Worm (Caenorhabditis elegans) whole organism, L2 larva: ENCODE results near the gene E02H9.3.

ENCODE experiments used
- C34F6.9 ChIP-seq: fragments of 150-350 bp; optimal IDR thresholded peaks from 2 replicates; lab custom pipeline; 2014; ENCODE audit warnings: missing biosample characterization, missing genetic modification characterization
- F13H6.1 ChIP-seq: sonication (generic microtip); optimal IDR thresholded peaks from 2 replicates; lab custom pipeline; 2016; ENCODE audit warnings: missing genetic modification characterization, missing compliant biosample characterization
- R02D3.7 ChIP-seq: fragments of 150-350 bp; optimal IDR thresholded peaks from 2 replicates; lab custom pipeline; 2014; ENCODE audit warnings: missing biosample characterization, missing genetic modification characterization
- Y55F3AM.14 ChIP-seq: fragments of 200-800 bp; sonication (Bioruptor generic); optimal IDR thresholded peaks from 2 replicates; lab custom pipeline; 2018; ENCODE audit warnings: mild to moderate bottlenecking, missing genetic modification characterization, missing compliant biosample characterization
- ZK546.5 ChIP-seq: sonication (generic microtip); optimal IDR thresholded peaks from 2 replicates; lab custom pipeline; 2017; ENCODE audit warnings: missing biosample characterization, missing genetic modification characterization
- alr-1 ChIP-seq: fragments of 150-350 bp; optimal IDR thresholded peaks from 2 replicates; lab custom pipeline; 2014; ENCODE audit warnings: missing biosample characterization, missing genetic modification characterization
- aly-2 ChIP-seq: fragments of 150-350 bp; optimal IDR thresholded peaks from 2 replicates; lab custom pipeline; 2014; ENCODE audit warnings: missing biosample characterization, missing genetic modification characterization
- ama-1 ChIP-seq: fragments of 150-350 bp; optimal IDR thresholded peaks from 2 replicates; lab custom pipeline; 2018; ENCODE audit warnings: inconsistent platforms
- blmp-1 ChIP-seq: sonication (generic microtip); optimal IDR thresholded peaks from 2 replicates; lab custom pipeline; 2017; ENCODE audit warnings: missing genetic modification characterization, mild to moderate bottlenecking, missing compliant biosample characterization, antibody characterized with exemption, moderate library complexity; ENCODE audit not compliant: insufficient read depth
- ceh-16 ChIP-seq: fragments of 150-350 bp; optimal IDR thresholded peaks from 2 replicates; lab custom pipeline; 2014; ENCODE audit warnings: missing biosample characterization, missing genetic modification characterization
- ceh-82 ChIP-seq: fragments of 150-350 bp; optimal IDR thresholded peaks from 2 replicates; lab custom pipeline; 2014; ENCODE audit warnings: missing biosample characterization, missing genetic modification characterization
- crh-2 ChIP-seq: sonication (generic microtip); optimal IDR thresholded peaks from 2 replicates; lab custom pipeline; 2017; ENCODE audit warnings: missing biosample characterization, missing genetic modification characterization
- dmd-4 ChIP-seq: sonication (generic microtip); optimal IDR thresholded peaks from 2 replicates; lab custom pipeline; 2017; ENCODE audit warnings: missing biosample characterization, missing genetic modification characterization
- egl-27 ChIP-seq: sonication (generic microtip); optimal IDR thresholded peaks from 3 replicates; lab custom pipeline; 2017; ENCODE audit warnings: missing biosample characterization, missing genetic modification reagents, missing genetic modification characterization
- elt-1 ChIP-seq: fragments of 150-350 bp; optimal IDR thresholded peaks from 2 replicates; lab custom pipeline; 2014; ENCODE audit warnings: missing biosample characterization, missing genetic modification characterization
- elt-3 ChIP-seq: sonication (generic microtip); optimal IDR thresholded peaks from 2 replicates; lab custom pipeline; 2017; ENCODE audit warnings: missing biosample characterization, missing genetic modification characterization
- fos-1 ChIP-seq: fragments of 150-350 bp; optimal IDR thresholded peaks from 2 replicates; lab custom pipeline; 2014; ENCODE audit warnings: missing biosample characterization, missing genetic modification characterization
- gmeb-1 ChIP-seq: fragments of 150-350 bp; optimal IDR thresholded peaks from 2 replicates; lab custom pipeline; 2014; ENCODE audit warnings: missing biosample characterization, missing genetic modification characterization
- lin-11 ChIP-seq: fragments of 150-350 bp; sonication (generic microtip); optimal IDR thresholded peaks from 2 replicates; lab custom pipeline; 2014; ENCODE audit warnings: missing biosample characterization, missing genetic modification characterization, inconsistent platforms, mixed read lengths
- lin-13 ChIP-seq: fragments of 150-350 bp; optimal IDR thresholded peaks from 2 replicates; lab custom pipeline; 2014; ENCODE audit warnings: missing biosample characterization, missing genetic modification reagents, missing genetic modification characterization
- lin-39 ChIP-seq: fragments of 150-350 bp; optimal IDR thresholded peaks from 2 replicates; lab custom pipeline; 2014; ENCODE audit warnings: missing biosample characterization, missing genetic modification reagents, missing genetic modification characterization
- lsy-2 ChIP-seq, 2 experiments: fragments of 150-350 bp in 1 of 2; sonication (generic microtip) in 1 of 2; optimal IDR thresholded peaks; 2 replicates each; lab custom pipeline; 2014 to 2017; ENCODE audit warnings: missing biosample characterization in 2 of 2, missing genetic modification characterization in 2 of 2
- mab-5 ChIP-seq: fragments of 150-350 bp; optimal IDR thresholded peaks from 2 replicates; lab custom pipeline; 2014; ENCODE audit warnings: missing biosample characterization, missing genetic modification characterization
- mbf-1 ChIP-seq: sonication (generic microtip); optimal IDR thresholded peaks from 2 replicates; lab custom pipeline; 2017; ENCODE audit warnings: missing biosample characterization, missing genetic modification characterization
- mdl-1 ChIP-seq, 2 experiments: fragments of 150-350 bp in 1 of 2; sonication (generic microtip) in 1 of 2; optimal IDR thresholded peaks; 2 replicates each; lab custom pipeline; 2017; ENCODE audit warnings: missing biosample characterization in 2 of 2, missing genetic modification characterization in 2 of 2
- nhr-10 ChIP-seq: sonication (generic microtip); optimal IDR thresholded peaks from 2 replicates; lab custom pipeline; 2017; ENCODE audit warnings: missing biosample characterization, missing genetic modification characterization
- nhr-11 ChIP-seq: fragments of 150-350 bp; optimal IDR thresholded peaks from 2 replicates; lab custom pipeline; 2014; ENCODE audit warnings: missing biosample characterization, missing genetic modification characterization
- nhr-12 ChIP-seq: fragments of 150-350 bp; optimal IDR thresholded peaks from 2 replicates; lab custom pipeline; 2014; ENCODE audit warnings: missing biosample characterization, missing genetic modification characterization
- nhr-129 ChIP-seq: fragments of 150-350 bp; optimal IDR thresholded peaks from 2 replicates; lab custom pipeline; 2014; ENCODE audit warnings: missing biosample characterization, missing genetic modification characterization
- nhr-21 ChIP-seq: fragments of 150-350 bp; optimal IDR thresholded peaks from 2 replicates; lab custom pipeline; 2014; ENCODE audit warnings: missing biosample characterization, missing genetic modification characterization
- nhr-23 ChIP-seq: fragments of 150-350 bp; optimal IDR thresholded peaks from 2 replicates; lab custom pipeline; 2014; ENCODE audit warnings: missing biosample characterization, missing genetic modification reagents, missing genetic modification characterization
- nhr-237 ChIP-seq: fragments of 150-350 bp; optimal IDR thresholded peaks from 2 replicates; lab custom pipeline; 2014; ENCODE audit warnings: missing biosample characterization, missing genetic modification characterization
- nhr-25 ChIP-seq: fragments of 150-350 bp; sonication (generic microtip); optimal IDR thresholded peaks from 3 replicates; lab custom pipeline; 2014; ENCODE audit warnings: missing biosample characterization, missing genetic modification characterization
- nhr-6 ChIP-seq: fragments of 150-350 bp; optimal IDR thresholded peaks from 2 replicates; lab custom pipeline; 2014; ENCODE audit warnings: missing biosample characterization, missing genetic modification characterization
- nhr-77 ChIP-seq: fragments of 150-350 bp; optimal IDR thresholded peaks from 2 replicates; lab custom pipeline; 2014; ENCODE audit warnings: missing biosample characterization, missing genetic modification characterization
- peb-1 ChIP-seq: fragments of 150-350 bp; optimal IDR thresholded peaks from 2 replicates; lab custom pipeline; 2014; ENCODE audit warnings: missing biosample characterization, missing genetic modification characterization
- sem-4 ChIP-seq: fragments of 150-350 bp; optimal IDR thresholded peaks from 2 replicates; lab custom pipeline; 2014; ENCODE audit warnings: missing biosample characterization, missing genetic modification reagents, missing genetic modification characterization
- skn-1 ChIP-seq: sonication (generic microtip); optimal IDR thresholded peaks from 2 replicates; lab custom pipeline; 2017; ENCODE audit warnings: missing biosample characterization, missing genetic modification characterization
- sma-3 ChIP-seq: sonication (generic microtip); optimal IDR thresholded peaks from 2 replicates; lab custom pipeline; 2016; ENCODE audit warnings: missing genetic modification reagents, missing genetic modification characterization, missing compliant biosample characterization
- sma-9 ChIP-seq, 2 experiments: fragments of 150-350 bp in 1 of 2; sonication (generic microtip) in 1 of 2; optimal IDR thresholded peaks; 2 replicates each; lab custom pipeline; 2014 to 2016; ENCODE audit warnings: missing genetic modification characterization in 2 of 2, mild to moderate bottlenecking in 1 of 2, missing biosample characterization in 1 of 2, missing compliant biosample characterization in 1 of 2, missing genetic modification reagents in 1 of 2, moderate library complexity in 1 of 2
- snpc-4 ChIP-seq: fragments of 150-350 bp; optimal IDR thresholded peaks from 2 replicates; lab custom pipeline; 2014; ENCODE audit warnings: missing biosample characterization, missing genetic modification characterization
- unc-39 ChIP-seq: fragments of 150-350 bp; optimal IDR thresholded peaks from 2 replicates; lab custom pipeline; 2014; ENCODE audit warnings: missing biosample characterization, missing genetic modification characterization
- unc-55 ChIP-seq: fragments of 150-350 bp; sonication (generic microtip); optimal IDR thresholded peaks from 3 replicates; lab custom pipeline; 2014; ENCODE audit warnings: missing biosample characterization, missing genetic modification reagents, missing genetic modification characterization
- unc-62 ChIP-seq: fragments of 150-350 bp; optimal IDR thresholded peaks from 2 replicates; lab custom pipeline; 2014; ENCODE audit warnings: missing biosample characterization, missing genetic modification reagents, missing genetic modification characterization
- zag-1 ChIP-seq: fragments of 150-350 bp; optimal IDR thresholded peaks from 2 replicates; lab custom pipeline; 2014; ENCODE audit warnings: missing biosample characterization, missing genetic modification characterization
- ztf-1 ChIP-seq: fragments of 200-800 bp; sonication (Bioruptor generic); conservative IDR thresholded peaks from 2 replicates; pipeline ENCODE4 v1.3.6; 2022; ENCODE audit warnings: missing genetic modification characterization, missing compliant biosample characterization
- ztf-11 ChIP-seq: sonication (generic microtip); optimal IDR thresholded peaks from 2 replicates; lab custom pipeline; 2017; ENCODE audit warnings: missing biosample characterization, missing genetic modification characterization
- ztf-4 ChIP-seq: fragments of 150-350 bp; optimal IDR thresholded peaks from 2 replicates; lab custom pipeline; 2014; ENCODE audit warnings: missing biosample characterization, missing genetic modification characterization

The E02H9.3 gene

ce11 chrIII:2458742-2459141, at the start of gene E02H9.3:
E02H9.3 (plus strand) TSS chrIII:2459042.
- TF ChIP-seq fos-1 (tag; lab: Kevin White, UChicago) = peak; percentile 44

ce11 chrIII:2410925-2411450, 47.9 kb upstream of the E02H9.3 start, which contains the start of gene mrpl-30:
mrpl-30 (minus strand) TSS chrIII:2410975.
- TF ChIP-seq sem-4 (no peak), snpc-4 (tag; lab: Kevin White, UChicago) (no peak)
- TF ChIP-seq, all 48 proteins: peak for 0

DNA sequence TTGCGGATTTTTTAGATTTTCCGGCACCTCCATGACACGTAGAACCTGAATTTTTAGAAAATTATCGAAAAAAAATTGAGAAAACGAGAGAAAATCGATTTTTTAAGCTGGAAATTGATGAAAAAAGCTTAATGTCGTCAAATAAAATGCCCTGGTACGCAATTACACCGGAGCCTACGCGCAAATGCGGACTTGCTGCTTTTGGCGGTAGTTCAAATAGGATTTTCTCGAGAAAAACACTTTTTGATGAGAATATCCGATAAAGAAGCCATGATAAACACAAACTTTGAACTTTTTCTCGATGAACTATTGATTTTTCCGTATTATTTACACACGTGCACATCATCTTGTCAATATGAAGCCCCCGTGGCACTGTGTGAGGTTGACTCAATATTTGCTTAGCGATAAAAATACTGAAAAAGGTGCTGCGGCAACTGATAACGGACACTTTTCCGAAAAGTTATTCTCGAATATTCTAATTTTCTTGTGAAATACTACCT, 40.6 kb upstream of the E02H9.3 start, which contains the start of the genes W04B5.5 and W04B5.3:
TSS of gene W04B5.5 (minus strand) at position 51 of the 500 bp plus-strand sequence.
TSS of gene W04B5.3 (plus strand) at position 356 of the 500 bp plus-strand sequence.
- TF ChIP-seq aly-2 (tag; lab: Kevin White, UChicago) (no peak), Y55F3AM.14 (GFP tag; lab: Kevin White, UChicago) (no peak), nhr-12 (tag; lab: Kevin White, UChicago) (no peak), nhr-11 (tag; lab: Kevin White, UChicago) (no peak), mab-5 (no peak), zag-1 (tag; lab: Kevin White, UChicago) (no peak), C34F6.9 (tag; lab: Kevin White, UChicago) (peak; percentile 24), nhr-25 (tag; lab: Kevin White, UChicago) (peak; percentile 21), nhr-129 (tag; lab: Kevin White, UChicago) (peak; percentile 68), gmeb-1 (tag; lab: Kevin White, UChicago) (peak; percentile 96), unc-39 (tag; lab: Kevin White, UChicago) (no peak), elt-3 (no peak), ceh-82 (tag; lab: Kevin White, UChicago) (no peak), elt-1 (tag; lab: Kevin White, UChicago) (no peak), mdl-1 (tag; optimal IDR thresholded peaks at IDR 0.05; lab: Kevin White, UChicago) (peak in 1 of 2 experiments; percentile 34), egl-27 (tag; lab: Kevin White, UChicago) (peak; percentile 2), unc-55 (GFP tag; lab: Kevin White, UChicago) (peak; percentile 78), mbf-1 (tag; lab: Kevin White, UChicago) (no peak), lin-39 (tag; lab: Kevin White, UChicago) (no peak), ceh-16 (tag; lab: Kevin White, UChicago) (no peak), nhr-21 (tag; lab: Kevin White, UChicago) (no peak), F13H6.1 (tag; lab: Kevin White, UChicago) (peak; percentile 27), lin-13 (GFP tag; lab: Kevin White, UChicago) (peak; percentile 66), ama-1 (lab: Kevin White, UChicago) (no peak), sma-9 (GFP tag; optimal IDR thresholded peaks at IDR 0.05; lab: Kevin White, UChicago) (no peak), sma-9 (tag; optimal IDR thresholded peaks at IDR 0.05; lab: Kevin White, UChicago) (no peak), nhr-77 (tag; lab: Kevin White, UChicago) (no peak), sma-3 (peak; percentile 54), alr-1 (no peak), peb-1 (tag; lab: Kevin White, UChicago) (no peak), ztf-1 (GFP tag; lab: Robert Waterston, UW) (no peak), unc-62 (GFP tag; lab: Kevin White, UChicago) (no peak), nhr-23 (tag; lab: Kevin White, UChicago) (no peak), nhr-237 (tag; lab: Kevin White, UChicago) (no peak), sem-4 (no peak), nhr-6 (tag; lab: Kevin White, UChicago) (peak; percentile 1), lsy-2 (tag; optimal IDR thresholded peaks at IDR 0.05; lab: Kevin White, UChicago) (peak; percentile 75 to 86), ZK546.5 (tag; lab: Kevin White, UChicago) (no peak), crh-2 (peak; percentile 51), dmd-4 (tag; lab: Kevin White, UChicago) (no peak), ztf-11 (no peak), lin-11 (tag; lab: Kevin White, UChicago) (peak; percentile 42), skn-1 (tag; lab: Kevin White, UChicago) (no peak), nhr-10 (tag; lab: Kevin White, UChicago) (no peak), fos-1 (tag; lab: Kevin White, UChicago) (peak; percentile 92), R02D3.7 (tag; lab: Kevin White, UChicago) (peak; percentile 46), ztf-4 (no peak), snpc-4 (tag; lab: Kevin White, UChicago) (no peak), blmp-1 (tag; lab: Kevin White, UChicago) (no peak)
- TF ChIP-seq, all 48 proteins: peak for 16
